Fruit fly (Drosophila melanogaster) whole organism, wandering third instar larva: ENCODE results near the gene noi.

Experiments used
- Abd-B ChIP-seq: fragments of >200 bp; optimal IDR thresholded peaks from 2 replicates; lab custom pipeline; 2017; ENCODE audit warnings: missing biosample characterization, missing genetic modification characterization
- Dfd ChIP-seq: fragments of >200 bp; optimal IDR thresholded peaks from 2 replicates; lab custom pipeline; 2017; ENCODE audit warnings: missing biosample characterization, missing genetic modification characterization
- HLH106 ChIP-seq: fragments of 200-800 bp; optimal IDR thresholded peaks from 3 replicates; lab custom pipeline; 2019; ENCODE audit warnings: missing biosample characterization, mild to moderate bottlenecking, missing genetic modification characterization, moderate library complexity
- Hr78 ChIP-seq: fragments of >200 bp; optimal IDR thresholded peaks from 2 replicates; lab custom pipeline; 2017; ENCODE audit warnings: missing biosample characterization, missing genetic modification characterization
- Jra ChIP-seq: sonication (Bioruptor generic); optimal IDR thresholded peaks from 2 replicates; lab custom pipeline; 2016; ENCODE audit warnings: missing biosample characterization, missing genetic modification characterization
- OdsH ChIP-seq: fragments of 200-800 bp; sonication (Bioruptor generic); optimal IDR thresholded peaks from 2 replicates; lab custom pipeline; 2016; ENCODE audit warnings: missing biosample characterization, mild to moderate bottlenecking, missing genetic modification characterization
- Rel ChIP-seq, 2 experiments: fragments of 200-800 bp; sonication (Bioruptor generic) in 1 of 2; optimal IDR thresholded peaks; 2 replicates in 1 of 2; 3 replicates in 1 of 2; lab custom pipeline; 2016 to 2019; ENCODE audit warnings: mild to moderate bottlenecking in 2 of 2, missing biosample characterization in 2 of 2, missing genetic modification characterization in 2 of 2, moderate library complexity in 1 of 2
- dsf ChIP-seq: sonication (Bioruptor generic); optimal IDR thresholded peaks from 2 replicates; lab custom pipeline; 2016; ENCODE audit warnings: missing biosample characterization, missing genetic modification characterization, borderline replicate concordance
- h ChIP-seq: fragments of 200-800 bp; sonication (Bioruptor generic); optimal IDR thresholded peaks from 3 replicates; lab custom pipeline; 2016; ENCODE audit warnings: missing biosample characterization, mild to moderate bottlenecking, missing genetic modification characterization
- pan ChIP-seq: fragments of >200 bp; optimal IDR thresholded peaks from 2 replicates; lab custom pipeline; 2017
- psq ChIP-seq: fragments of 200-800 bp; sonication (Bioruptor generic); optimal IDR thresholded peaks from 3 replicates; lab custom pipeline; 2017; ENCODE audit warnings: missing biosample characterization, mild to moderate bottlenecking, missing genetic modification characterization, moderate library complexity
- usp ChIP-seq: fragments of >200 bp; optimal IDR thresholded peaks from 2 replicates; lab custom pipeline; 2017; ENCODE audit warnings: missing biosample characterization, missing genetic modification characterization

DNA sequence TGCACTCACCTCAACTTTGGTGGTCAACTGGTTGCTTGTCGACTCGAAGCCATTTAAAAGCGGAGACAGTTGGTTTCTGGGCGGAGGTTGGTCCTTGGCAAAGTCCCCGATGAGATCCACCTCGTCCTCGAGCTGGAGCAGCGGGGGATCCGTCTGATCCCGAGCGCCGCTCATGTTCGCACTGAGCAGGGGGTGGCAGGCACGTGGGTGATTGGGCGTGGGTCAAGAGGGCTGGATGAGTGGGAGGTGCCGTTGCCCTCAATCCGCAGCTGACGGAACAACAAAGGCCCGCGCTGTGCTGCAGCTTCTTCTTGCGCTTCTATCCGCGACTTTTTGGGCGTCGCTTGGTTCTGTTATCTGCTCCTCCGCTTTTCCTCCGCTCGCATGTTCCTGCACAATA, 28.3 kb downstream of the noi start:
- no peak for TF ChIP-seq pan (lab: Kevin White, UChicago)
- no peak for TF ChIP-seq Dfd
- no peak for TF ChIP-seq OdsH (GFP tag; lab: Kevin White, UChicago)
- TF ChIP-seq psq (GFP tag; lab: Kevin White, UChicago) = no peak
- TF ChIP-seq Jra = no peak
- TF ChIP-seq Abd-B (GFP tag; lab: Kevin White, UChicago) = no peak
- no peak for TF ChIP-seq usp (GFP tag; lab: Kevin White, UChicago)
- TF ChIP-seq Rel (GFP tag; optimal IDR thresholded peaks at IDR 0.05; lab: Kevin White, UChicago) = no peak
- TF ChIP-seq Rel (tag; optimal IDR thresholded peaks at IDR 0.05; lab: Kevin White, UChicago) = no peak
- TF ChIP-seq h (GFP tag; lab: Kevin White, UChicago) = no peak
- TF ChIP-seq dsf = no peak
- TF ChIP-seq Hr78 (GFP tag; lab: Kevin White, UChicago) = no peak
- TF ChIP-seq HLH106 (tag; lab: Kevin White, UChicago) = no peak
